Worm (Caenorhabditis elegans) whole organism, L4/young adult: Measurements from ENCODE around the gene clec-187.

Experiments used
- W03F9.2 ChIP-seq: fragments of 150-350 bp; optimal IDR thresholded peaks from 2 replicates; lab custom pipeline; 2014; ENCODE audit warnings: missing biosample characterization, missing genetic modification characterization
- him-1 ChIP-seq: sonication (generic microtip); optimal IDR thresholded peaks from 2 replicates; lab custom pipeline; 2016; ENCODE audit warnings: missing genotype, missing genetic modification reagents, missing genetic modification characterization, missing compliant biosample characterization

- TF ChIP-seq him-1 (tag; lab: Kevin White, UChicago) (no peak), W03F9.2 (tag; lab: Kevin White, UChicago) (no peak)
Measured at ce11 chrIV:12842895-12843294, 28.4 kb downstream of the clec-187 start.
